Worm (Caenorhabditis elegans) whole organism, early embryonic: Measurements from ENCODE around the gene srx-119.

Source experiments
- B0310.2 ChIP-seq: sonication (generic microtip); optimal IDR thresholded peaks from 2 replicates; lab custom pipeline; 2016; ENCODE audit warnings: mild to moderate bottlenecking, missing genetic modification characterization, missing compliant biosample characterization
- F13C5.2 ChIP-seq: sonication (generic microtip); optimal IDR thresholded peaks from 2 replicates; lab custom pipeline; 2017; ENCODE audit warnings: mild to moderate bottlenecking, missing genetic modification characterization, inconsistent platforms, missing compliant biosample characterization
- aly-1 ChIP-seq: sonication (generic microtip); optimal IDR thresholded peaks from 2 replicates; lab custom pipeline; 2016; ENCODE audit warnings: missing genetic modification characterization, missing compliant biosample characterization
- ama-1 ChIP-seq: fragments of 150-350 bp; optimal IDR thresholded peaks from 2 replicates; lab custom pipeline; 2014
- ceh-13 ChIP-seq: fragments of 200-800 bp; sonication (Bioruptor generic); optimal IDR thresholded peaks from 2 replicates; lab custom pipeline; 2018; ENCODE audit warnings: mild to moderate bottlenecking, missing genetic modification characterization, missing compliant biosample characterization
- ceh-36 ChIP-seq: sonication (generic microtip); optimal IDR thresholded peaks from 2 replicates; lab custom pipeline; 2016; ENCODE audit warnings: missing genetic modification characterization, inconsistent platforms, missing compliant biosample characterization
- ets-7 ChIP-seq: sonication (generic microtip); optimal IDR thresholded peaks from 2 replicates; lab custom pipeline; 2016; ENCODE audit warnings: missing genotype, missing genetic modification characterization, missing compliant biosample characterization
- flt-1 ChIP-seq: fragments of 200-800 bp; sonication (Bioruptor generic); IDR thresholded peaks from 2 replicates; pipeline ENCODE4 v1.3.6; 2022; ENCODE audit warnings: missing genetic modification characterization, missing compliant biosample characterization
- hmbx-1 ChIP-seq: sonication (generic microtip); optimal IDR thresholded peaks from 2 replicates; lab custom pipeline; 2016; ENCODE audit warnings: mild to moderate bottlenecking, missing genetic modification characterization, missing compliant biosample characterization
- hmg-4 ChIP-seq: fragments of 200-800 bp; sonication (Bioruptor generic); optimal IDR thresholded peaks from 2 replicates; lab custom pipeline; 2018; ENCODE audit warnings: mild to moderate bottlenecking, missing genetic modification characterization, missing compliant biosample characterization
- pes-1 ChIP-seq: fragments of 200-800 bp; sonication (Bioruptor generic); IDR thresholded peaks from 2 replicates; pipeline ENCODE4 v1.3.6; 2022; ENCODE audit warnings: missing genetic modification reagents, missing genetic modification characterization, missing compliant biosample characterization
- sea-1 ChIP-seq: fragments of 200-800 bp; sonication (Bioruptor generic); conservative IDR thresholded peaks from 2 replicates; pipeline ENCODE4 v1.3.6; 2022; ENCODE audit warnings: missing genetic modification characterization, missing compliant biosample characterization
- tbx-11 ChIP-seq: fragments of 200-800 bp; sonication (Bioruptor generic); IDR thresholded peaks from 2 replicates; pipeline ENCODE4 v1.3.6; 2022; ENCODE audit warnings: missing genetic modification characterization, missing compliant biosample characterization
- tra-4 ChIP-seq: sonication (generic microtip); optimal IDR thresholded peaks from 2 replicates; lab custom pipeline; 2017; ENCODE audit warnings: missing genetic modification characterization, missing compliant biosample characterization

ce11 chrII:12507038-12507437 is 21.0 kb upstream of the srx-119 start, which contains the start of gene srh-68:
- TF ChIP-seq tra-4 (tag; lab: Kevin White, UChicago) (no peak), pes-1 (GFP tag; lab: Robert Waterston, UW) (no peak), hmg-4 (no peak), flt-1 (GFP tag; lab: Robert Waterston, UW) (no peak), ama-1 (lab: Kevin White, UChicago) (no peak), sea-1 (GFP tag; lab: Robert Waterston, UW) (no peak), ceh-13 (no peak), ceh-36 (no peak), F13C5.2 (tag; lab: Kevin White, UChicago) (no peak), aly-1 (tag; lab: Kevin White, UChicago) (no peak), tbx-11 (GFP tag; lab: Robert Waterston, UW) (no peak), hmbx-1 (tag; lab: Kevin White, UChicago) (no peak), B0310.2 (no peak), ets-7 (no peak)
